Fruit fly (Drosophila melanogaster): ENCODE data around the gene CG14367.
A peak's percentile ranks its signal among the peaks of the same experiment; 100 is the strongest.

Gene CG14367

DNA sequence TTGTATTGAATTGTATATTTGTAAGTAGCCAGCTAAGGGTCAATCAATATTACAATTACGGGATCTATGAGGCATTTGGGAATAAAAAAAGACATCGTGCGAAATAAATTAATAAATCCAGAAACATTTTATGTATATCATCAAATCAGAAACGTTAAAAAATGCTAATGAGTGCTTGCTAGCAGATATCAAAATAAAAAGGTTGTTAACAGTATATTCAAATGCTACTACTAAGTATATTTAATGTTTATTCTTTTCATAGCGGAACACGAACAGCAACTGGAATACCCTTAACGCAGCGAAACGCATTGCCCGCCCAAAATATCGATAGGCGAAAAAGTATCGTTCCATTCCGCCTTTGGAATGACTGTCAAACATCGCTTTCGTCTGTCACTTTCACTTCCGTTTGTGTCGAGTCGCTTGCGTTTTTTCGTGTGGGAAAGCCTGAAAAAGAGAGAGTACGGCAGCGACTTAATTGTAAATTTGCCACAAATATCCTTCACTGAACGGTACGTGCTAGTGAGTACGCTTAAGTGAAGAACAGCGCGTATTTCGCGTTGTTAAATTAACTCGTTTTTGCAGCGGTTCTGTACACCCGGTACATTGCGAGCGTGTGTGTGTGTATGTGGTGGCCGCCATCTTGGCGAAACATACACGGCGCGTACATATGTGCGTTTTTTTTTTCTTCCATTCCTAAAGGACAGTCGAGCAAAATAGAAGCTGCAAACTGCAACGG lies 32.8 kb upstream of the CG14367 start, which contains the start of gene B52 (continued):
- TF ChIP-seq CG6792 (GFP tag; optimal IDR thresholded peaks at IDR 0.05) (peak; percentile 14), CG6276 (GFP tag; optimal IDR thresholded peaks at IDR 0.05) (no peak), CG16779 (tag; optimal IDR thresholded peaks at IDR 0.05) (peak; percentile 66), Sox15 (GFP tag; optimal IDR thresholded peaks at IDR 0.05) (peak; percentile 26), CG32006 (GFP tag; optimal IDR thresholded peaks at IDR 0.05) (peak; percentile 52), Smox (GFP tag; optimal IDR thresholded peaks at IDR 0.05) (no peak), CG8319 (GFP tag; optimal IDR thresholded peaks at IDR 0.05) (peak; percentile 22), CG31627 (GFP tag; optimal IDR thresholded peaks at IDR 0.05) (peak; percentile 66), svp (GFP tag) (peak; percentile 45), CG6854 (GFP tag; optimal IDR thresholded peaks at IDR 0.05) (peak; percentile 83), eg (GFP tag; IDR thresholded peaks at IDR 0.05) (peak; percentile 62; the same call in 2 of the 3 replicates), salr (GFP tag; optimal IDR thresholded peaks at IDR 0.05) (peak; percentile 30 to 44), Blimp-1 (GFP tag; optimal IDR thresholded peaks at IDR 0.05) (peak; percentile 94), acj6 (GFP tag; optimal IDR thresholded peaks at IDR 0.05) (peak; percentile 55), Ets21C (GFP tag; optimal IDR thresholded peaks at IDR 0.05) (peak; percentile 11), topi (GFP tag; optimal IDR thresholded peaks at IDR 0.05) (peak; percentile 70), CG3919 (GFP tag; optimal IDR thresholded peaks at IDR 0.05) (peak; percentile 69), CG9139 (GFP tag; optimal IDR thresholded peaks at IDR 0.05) (peak; percentile 59), CG8632 (GFP tag; optimal IDR thresholded peaks at IDR 0.05) (peak; percentile 58), Gug (GFP tag; IDR thresholded peaks at IDR 0.05) (no peak), Sox14 (GFP tag; optimal IDR thresholded peaks at IDR 0.05) (peak; percentile 48), Sox102F (GFP tag; optimal IDR thresholded peaks at IDR 0.05) (peak; percentile 70), CG1621 (tag; optimal IDR thresholded peaks at IDR 0.05) (peak; percentile 61), CG3032 (tag; optimal IDR thresholded peaks at IDR 0.05) (peak; percentile 7), achi (GFP tag; optimal IDR thresholded peaks at IDR 0.05) (peak; percentile 99), dsx (GFP tag; optimal IDR thresholded peaks at IDR 0.05; ENCODE audit: poor library complexity, severe bottlenecking) (no peak), CG10669 (GFP tag; optimal IDR thresholded peaks at IDR 0.05) (peak; percentile 37), CG4318 (GFP tag; optimal IDR thresholded peaks at IDR 0.05) (no peak), CG7368 (GFP tag; optimal IDR thresholded peaks at IDR 0.05) (peak; percentile 52), spab (GFP tag; optimal IDR thresholded peaks at IDR 0.05) (no peak), Met (GFP tag; optimal IDR thresholded peaks at IDR 0.05) (peak; percentile 61), CG11902 (GFP tag; optimal IDR thresholded peaks at IDR 0.05) (no peak), CG34406 (GFP tag; optimal IDR thresholded peaks at IDR 0.05) (peak; percentile 69), Ets96B (tag; optimal IDR thresholded peaks at IDR 0.05) (peak; percentile 3)

DNA sequence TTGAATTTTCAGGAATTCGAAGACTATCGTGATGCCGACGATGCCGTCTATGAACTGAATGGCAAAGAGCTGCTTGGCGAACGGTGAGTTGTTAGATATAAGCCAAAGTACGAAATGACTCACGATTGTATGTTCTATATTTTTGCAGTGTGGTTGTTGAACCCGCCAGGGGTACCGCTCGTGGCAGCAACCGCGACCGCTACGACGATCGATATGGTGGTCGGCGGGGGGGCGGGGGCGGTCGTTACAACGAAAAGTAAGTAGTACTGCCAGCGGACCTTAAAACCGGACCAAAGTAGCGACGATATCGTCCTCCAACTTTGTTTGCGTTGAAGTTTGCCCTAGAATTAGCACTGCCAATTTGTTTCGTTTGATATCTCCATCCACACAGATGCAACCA lies 31.7 kb upstream of the CG14367 start:
- TF ChIP-seq CG8319 (GFP tag; optimal IDR thresholded peaks at IDR 0.05) (no peak), CG4318 (GFP tag; optimal IDR thresholded peaks at IDR 0.05) (no peak), CG11902 (GFP tag; optimal IDR thresholded peaks at IDR 0.05) (no peak), fkh (GFP tag; optimal IDR thresholded peaks at IDR 0.05) (no peak), fd85E (GFP tag; optimal IDR thresholded peaks at IDR 0.05) (no peak), Ets21C (GFP tag; optimal IDR thresholded peaks at IDR 0.05) (no peak), fd59A (GFP tag; optimal IDR thresholded peaks at IDR 0.05) (no peak), CG8632 (GFP tag; optimal IDR thresholded peaks at IDR 0.05) (no peak), dsx (GFP tag; optimal IDR thresholded peaks at IDR 0.05; ENCODE audit: poor library complexity, severe bottlenecking) (no peak)

DNA sequence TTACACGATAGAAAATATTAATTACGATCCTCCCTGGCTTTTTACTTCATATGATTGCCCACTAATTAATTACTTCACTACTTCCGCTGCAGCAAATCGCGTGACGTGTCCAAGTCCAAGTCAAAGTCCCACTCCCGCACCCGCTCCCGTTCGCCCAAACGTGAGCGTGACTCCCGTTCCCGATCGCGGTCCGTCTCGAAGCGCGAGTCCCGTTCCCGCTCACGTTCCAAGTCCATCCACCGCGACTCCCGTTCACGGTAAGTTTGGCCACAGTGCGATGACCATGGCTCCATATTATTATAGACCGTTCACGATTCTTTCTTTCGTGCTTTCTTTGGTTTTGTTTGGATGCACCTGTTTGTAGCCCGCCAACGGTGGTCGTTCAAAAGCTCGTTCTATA lies 27.9 kb upstream of the CG14367 start:
- no peak for TF ChIP-seq Sox14 (GFP tag; optimal IDR thresholded peaks at IDR 0.05)
- TF ChIP-seq CG11762 (GFP tag; optimal IDR thresholded peaks at IDR 0.05; ENCODE audit: insufficient read depth), result no peak
- TF ChIP-seq CG34406 (GFP tag; optimal IDR thresholded peaks at IDR 0.05), result no peak
